Fruit fly (Drosophila melanogaster): ENCODE measurements around the gene CG32270.

Gene CG32270

DNA sequence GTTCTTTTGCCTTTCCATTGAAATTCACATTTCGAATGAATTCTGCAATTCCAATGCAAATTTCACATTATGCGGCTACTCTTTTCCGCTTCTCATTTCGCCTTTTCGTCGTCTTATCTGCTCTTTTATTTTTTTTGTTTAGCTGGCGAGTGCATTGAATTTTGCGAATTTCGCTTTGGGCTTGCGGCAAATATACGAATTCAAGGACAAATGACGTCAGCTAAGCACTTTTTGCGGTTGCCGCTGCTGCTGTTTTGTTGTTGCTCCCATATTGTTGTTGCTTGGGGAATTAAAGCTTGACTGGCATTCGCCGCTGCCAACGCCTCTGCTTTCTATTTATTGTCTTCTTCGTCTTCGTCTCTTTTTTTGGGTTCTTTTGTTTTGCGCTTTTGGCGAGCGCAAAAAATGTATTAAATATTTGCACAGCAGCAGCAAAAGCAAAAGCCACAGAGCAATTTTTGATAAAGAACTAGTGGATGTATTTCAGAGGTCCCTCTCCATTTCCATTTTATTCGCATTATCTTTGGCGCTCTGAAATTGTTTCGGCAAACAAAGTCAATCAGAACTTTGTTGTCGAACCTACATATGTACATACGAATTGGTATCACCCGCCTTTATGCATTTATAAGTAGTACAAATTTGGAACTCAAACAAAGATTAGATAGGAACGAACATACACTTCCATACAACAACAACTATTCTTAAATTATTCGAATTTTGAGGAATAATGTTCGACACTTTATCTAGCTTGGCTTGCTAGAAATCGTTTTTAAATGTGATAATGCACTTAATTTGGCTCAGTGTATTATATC, 31.2 kb upstream of the CG32270 start (continued):
- TF ChIP-seq jing (GFP tag; optimal IDR thresholded peaks at IDR 0.05) (no peak), CG7839 (tag; optimal IDR thresholded peaks at IDR 0.05) (no peak), run (tag; optimal IDR thresholded peaks at IDR 0.05) (no peak), Opbp (GFP tag; IDR thresholded peaks at IDR 0.05; ENCODE audit: partially characterized antibody) (no peak), CG12391 (tag; optimal IDR thresholded peaks at IDR 0.05) (peak; percentile 2), caup (GFP tag; optimal IDR thresholded peaks at IDR 0.05; ENCODE audit: severe bottlenecking) (no peak), stc (GFP tag; IDR thresholded peaks at IDR 0.05) (peak; percentile 13; the same call in 1 of the 2 replicates), Doc2 (GFP tag; IDR thresholded peaks at IDR 0.05) (no peak), CG11456 (GFP tag; IDR thresholded peaks at IDR 0.05) (no peak), Asciz (GFP tag; optimal IDR thresholded peaks at IDR 0.05) (peak; percentile 34), Doc3 (GFP tag; IDR thresholded peaks at IDR 0.05; ENCODE audit: partially characterized antibody) (no peak), Awh (GFP tag; IDR thresholded peaks at IDR 0.05) (no peak), GATAe (GFP tag; conservative IDR thresholded peaks at IDR 0.05) (peak; percentile 42; the same call in 1 of the 2 replicates), ci (GFP tag; IDR thresholded peaks at IDR 0.05) (no peak), CG7786 (GFP tag; optimal IDR thresholded peaks at IDR 0.05) (no peak), unc-4 (GFP tag; IDR thresholded peaks at IDR 0.05; ENCODE audit: partially characterized antibody) (no peak), CG13624 (GFP tag; optimal IDR thresholded peaks at IDR 0.05) (no peak), CG31224 (GFP tag; IDR thresholded peaks at IDR 0.05) (no peak), CoRest (tag; optimal IDR thresholded peaks at IDR 0.05) (no peak), Hmr (GFP tag; optimal IDR thresholded peaks at IDR 0.05) (no peak), HmgZ (tag; optimal IDR thresholded peaks at IDR 0.05) (peak; percentile 23), Ets65A (GFP tag) (no peak), ssp (GFP tag; IDR thresholded peaks at IDR 0.05) (no peak), CG17186 (GFP tag; optimal IDR thresholded peaks at IDR 0.05) (no peak), vfl (GFP tag; optimal IDR thresholded peaks at IDR 0.05) (no peak), knrl (GFP tag; IDR thresholded peaks at IDR 0.05; ENCODE audit: partially characterized antibody) (no peak; the same call in 2 of the 3 replicates), Lpt (GFP tag; optimal IDR thresholded peaks at IDR 0.05) (no peak), CG5953 (GFP tag; IDR thresholded peaks at IDR 0.05) (no peak), CG12219 (GFP tag; optimal IDR thresholded peaks at IDR 0.05) (no peak), CG12155 (GFP tag; optimal IDR thresholded peaks at IDR 0.05) (no peak), CG17359 (tag; optimal IDR thresholded peaks at IDR 0.05) (peak; percentile 9), dimm (GFP tag; IDR thresholded peaks at IDR 0.05) (no peak), Deaf1 (tag; optimal IDR thresholded peaks at IDR 0.05) (no peak), CG9727 (GFP tag; optimal IDR thresholded peaks at IDR 0.05) (no peak), B-H2 (GFP tag; optimal IDR thresholded peaks at IDR 0.05) (no peak), CG7556 (GFP tag; optimal IDR thresholded peaks at IDR 0.05) (no peak), crol (GFP tag; IDR thresholded peaks at IDR 0.05) (no peak), cwo (GFP tag; optimal IDR thresholded peaks at IDR 0.05) (no peak), CG9215 (GFP tag; IDR thresholded peaks at IDR 0.05) (no peak), Hmx (GFP tag; optimal IDR thresholded peaks at IDR 0.05) (no peak), toy (GFP tag; IDR thresholded peaks at IDR 0.05) (no peak), lmd (GFP tag; IDR thresholded peaks at IDR 0.05) (no peak), Spps (tag; optimal IDR thresholded peaks at IDR 0.05) (no peak), CG17912 (GFP tag; optimal IDR thresholded peaks at IDR 0.05) (no peak), CG6683 (GFP tag; optimal IDR thresholded peaks at IDR 0.05) (no peak), CG34224 (GFP tag; IDR thresholded peaks at IDR 0.05; ENCODE audit: partially characterized antibody) (no peak), jumu (GFP tag; optimal IDR thresholded peaks at IDR 0.05) (no peak), Atf-2 (GFP tag; optimal IDR thresholded peaks at IDR 0.05) (no peak), pb (GFP tag; optimal IDR thresholded peaks at IDR 0.05) (no peak), Ssrp (tag; optimal IDR thresholded peaks at IDR 0.05) (no peak)
